Fruit fly (Drosophila melanogaster) whole organism, embryonic: ENCODE results near the gene Or92a.

ENCODE experiments used
- Antp ChIP-seq: fragments of 200-800 bp; sonication (Bioruptor generic); optimal IDR thresholded peaks from 3 replicates; lab custom pipeline; 2016; ENCODE audit warnings: missing biosample characterization, missing genetic modification characterization
- CG18599 ChIP-seq: fragments of 200-800 bp; sonication (Bioruptor generic); optimal IDR thresholded peaks from 3 replicates; lab custom pipeline; 2017; ENCODE audit warnings: missing biosample characterization, missing genetic modification characterization, mild to moderate bottlenecking, moderate library complexity, missing genetic modification reagents
- CG6813 ChIP-seq: fragments of 200-800 bp; sonication (Bioruptor generic); optimal IDR thresholded peaks from 2 replicates; lab custom pipeline; 2017; ENCODE audit warnings: missing biosample characterization, missing genetic modification characterization, mild to moderate bottlenecking, moderate library complexity, missing genetic modification reagents
- CG9215 ChIP-seq: fragments of 200-800 bp; sonication (Bioruptor generic); IDR thresholded peaks from 2 replicates; pipeline ENCODE4 v1.3.6; 2022; ENCODE audit warnings: missing biosample characterization, missing genetic modification characterization
- CG9609 ChIP-seq: fragments of 200-800 bp; sonication (Bioruptor generic); optimal IDR thresholded peaks from 3 replicates; lab custom pipeline; 2016; ENCODE audit warnings: missing biosample characterization, missing genetic modification characterization
- crc ChIP-seq: fragments of 200-800 bp; sonication (Bioruptor generic); optimal IDR thresholded peaks from 2 replicates; lab custom pipeline; 2016; ENCODE audit warnings: missing biosample characterization, missing genetic modification characterization
- mam ChIP-seq: fragments of 200-800 bp; sonication (Bioruptor generic); optimal IDR thresholded peaks from 3 replicates; lab custom pipeline; 2016; ENCODE audit warnings: missing biosample characterization, missing genetic modification characterization
- usp ChIP-seq: fragments of >200 bp; optimal IDR thresholded peaks from 2 replicates; lab custom pipeline; 2017; ENCODE audit warnings: missing biosample characterization, missing genetic modification characterization
- z ChIP-seq: fragments of 200-800 bp; sonication (Bioruptor generic); IDR thresholded peaks from 3 replicates; pipeline ENCODE4 v1.3.6; 2022; ENCODE audit warnings: missing biosample characterization, missing genetic modification characterization

DNA sequence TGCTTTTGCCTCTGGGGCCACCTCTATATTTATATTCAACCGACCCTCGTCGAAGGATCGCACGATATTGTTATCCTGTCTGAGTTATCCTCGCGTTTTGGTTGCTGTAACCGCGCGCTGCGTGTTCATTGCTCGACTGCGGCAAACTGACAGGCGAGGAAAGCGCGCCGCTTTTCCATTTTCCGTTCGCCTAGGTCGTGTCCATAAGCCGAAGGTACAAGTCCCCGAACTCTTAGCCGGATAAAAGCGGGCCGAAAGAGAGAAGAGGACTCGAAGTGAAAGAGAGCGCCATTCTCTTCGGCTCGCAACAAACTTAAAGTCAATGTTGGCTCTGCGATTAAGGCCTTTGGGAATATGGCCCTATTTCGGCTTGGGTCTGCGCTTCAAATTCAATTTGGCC is 20.1 kb upstream of the Or92a start, which contains the start of gene Gfrl:
- TF ChIP-seq CG9215 (GFP tag; lab: Robert Waterston, UW), result no peak
- TF ChIP-seq z, result no peak
- no peak for TF ChIP-seq Antp (GFP tag; lab: Kevin White, UChicago)
- TF ChIP-seq usp, result no peak
- TF ChIP-seq crc (GFP tag; lab: Kevin White, UChicago), result no peak
- no peak for TF ChIP-seq CG6813 (GFP tag; lab: Kevin White, UChicago)
- no peak for TF ChIP-seq mam
- no peak for TF ChIP-seq CG9609 (GFP tag; lab: Kevin White, UChicago)
- TF ChIP-seq CG18599 (GFP tag; lab: Kevin White, UChicago), result no peak
